Worm (Caenorhabditis elegans) whole organism, L4/young adult: Measurements from ENCODE around the gene srv-5.

Source experiments
- W03F9.2 ChIP-seq: fragments of 150-350 bp; optimal IDR thresholded peaks from 2 replicates; lab custom pipeline; 2014; ENCODE audit warnings: missing biosample characterization, missing genetic modification characterization
- dao-5 ChIP-seq: sonication (generic microtip); optimal IDR thresholded peaks from 2 replicates; lab custom pipeline; 2016; ENCODE audit warnings: missing genotype, missing genetic modification characterization, moderate library complexity, missing compliant biosample characterization
- him-1 ChIP-seq: sonication (generic microtip); optimal IDR thresholded peaks from 2 replicates; lab custom pipeline; 2016; ENCODE audit warnings: missing genotype, missing genetic modification reagents, missing genetic modification characterization, missing compliant biosample characterization

DNA sequence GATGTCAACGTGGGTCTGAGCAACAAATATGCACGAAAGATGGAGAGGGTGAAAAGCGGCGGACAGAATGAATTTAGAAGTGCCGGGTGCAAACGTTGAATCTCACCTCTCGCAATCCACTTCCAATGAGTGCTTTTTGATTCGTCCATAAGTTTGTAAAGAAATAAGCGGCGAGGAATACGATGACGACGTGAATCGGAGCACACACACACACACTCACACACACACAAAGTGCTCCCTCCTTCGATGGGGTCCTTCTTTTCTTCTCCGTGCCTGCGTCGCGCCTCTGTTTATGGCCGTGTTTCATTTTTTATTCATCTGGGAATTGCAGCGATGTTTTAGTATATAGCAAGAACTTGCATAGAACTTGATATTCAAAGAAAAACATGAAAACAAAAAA is 45.3 kb downstream of the srv-5 start, which contains the start of gene paf-2:
- no peak for TF ChIP-seq dao-5 (tag; lab: Kevin White, UChicago)
- TF ChIP-seq him-1, result no peak
- TF ChIP-seq W03F9.2, result no peak
